Worm (Caenorhabditis elegans) whole organism, L1 larva: ENCODE data around the gene sri-10.

Experiments used
- aha-1 ChIP-seq: fragments of 150-350 bp; optimal IDR thresholded peaks from 2 replicates; lab custom pipeline; 2014; ENCODE audit warnings: missing biosample characterization, missing genetic modification characterization
- aly-2 ChIP-seq: fragments of 150-350 bp; optimal IDR thresholded peaks from 2 replicates; lab custom pipeline; 2014; ENCODE audit warnings: missing biosample characterization, missing genetic modification characterization
- lin-13 ChIP-seq: fragments of 150-350 bp; optimal IDR thresholded peaks from 2 replicates; lab custom pipeline; 2014; ENCODE audit warnings: missing biosample characterization, missing genetic modification reagents, missing genetic modification characterization
- lin-35 ChIP-seq, 2 experiments: fragments of 150-350 bp; optimal IDR thresholded peaks; 2 replicates each; lab custom pipeline; 2014; ENCODE audit warnings: missing biosample characterization in 2 of 2, missing genetic modification characterization in 2 of 2, missing genetic modification reagents in 2 of 2
- lin-39 ChIP-seq: fragments of 150-350 bp; optimal IDR thresholded peaks from 2 replicates; lab custom pipeline; 2014; ENCODE audit warnings: missing biosample characterization, missing genetic modification reagents, missing genetic modification characterization
- lsy-2 ChIP-seq, 2 experiments: fragments of 150-350 bp; optimal IDR thresholded peaks; 2 replicates each; lab custom pipeline; 2014; ENCODE audit warnings: missing biosample characterization in 2 of 2, missing genetic modification characterization in 2 of 2
- nhr-11 ChIP-seq: fragments of 150-350 bp; optimal IDR thresholded peaks from 2 replicates; lab custom pipeline; 2014; ENCODE audit warnings: missing biosample characterization, missing genetic modification characterization
- nhr-19 ChIP-seq: fragments of 200-800 bp; sonication (Bioruptor generic); conservative IDR thresholded peaks from 2 replicates; pipeline ENCODE4 v1.3.6; 2022; ENCODE audit warnings: missing genetic modification characterization, missing compliant biosample characterization
- skn-1 ChIP-seq: fragments of 150-350 bp; optimal IDR thresholded peaks from 2 replicates; lab custom pipeline; 2014; ENCODE audit warnings: missing biosample characterization, missing genetic modification characterization
- sptf-1 ChIP-seq: fragments of 150-350 bp; optimal IDR thresholded peaks from 2 replicates; lab custom pipeline; 2014; ENCODE audit warnings: missing biosample characterization, missing genetic modification characterization
- vab-15 ChIP-seq: sonication (generic microtip); optimal IDR thresholded peaks from 2 replicates; lab custom pipeline; 2017; ENCODE audit warnings: missing genotype, mild to moderate bottlenecking, missing genetic modification characterization, missing compliant biosample characterization
- zag-1 ChIP-seq: fragments of 150-350 bp; optimal IDR thresholded peaks from 2 replicates; lab custom pipeline; 2014; ENCODE audit warnings: missing biosample characterization, missing genetic modification characterization

ce11 chrV:18770623-18771022 is 35.7 kb downstream of the sri-10 start, which contains the start of gene clec-255:
- TF ChIP-seq aha-1 (no peak), sptf-1 (no peak), skn-1 (tag; lab: Kevin White, UChicago) (no peak), lsy-2 (tag; optimal IDR thresholded peaks at IDR 0.05; lab: Kevin White, UChicago) (no peak), lin-39 (tag; lab: Kevin White, UChicago) (no peak), lin-35 (GFP tag; optimal IDR thresholded peaks at IDR 0.05; lab: Kevin White, UChicago) (no peak), aly-2 (tag; lab: Kevin White, UChicago) (no peak), zag-1 (tag; lab: Kevin White, UChicago) (no peak), lin-13 (GFP tag; lab: Kevin White, UChicago) (no peak), vab-15 (tag; lab: Kevin White, UChicago) (no peak), nhr-11 (tag; lab: Kevin White, UChicago) (no peak), nhr-19 (GFP tag; lab: Robert Waterston, UW) (no peak)
